Worm (Caenorhabditis elegans) whole organism, late embryonic: Measurements from ENCODE around the gene F35E8.7.

ENCODE experiments used
- C38D4.7 ChIP-seq: fragments of 200-800 bp; sonication (Bioruptor generic); optimal IDR thresholded peaks from 2 replicates; lab custom pipeline; 2018; ENCODE audit warnings: mild to moderate bottlenecking, missing genetic modification characterization, moderate library complexity, missing compliant biosample characterization
- F13H6.1 ChIP-seq: sonication (generic microtip); optimal IDR thresholded peaks from 2 replicates; lab custom pipeline; 2016; ENCODE audit warnings: missing genetic modification characterization, missing compliant biosample characterization
- K02D7.2 ChIP-seq: sonication (generic microtip); optimal IDR thresholded peaks from 2 replicates; lab custom pipeline; 2017; ENCODE audit warnings: mild to moderate bottlenecking, missing genetic modification characterization, missing compliant biosample characterization
- K09A11.1 ChIP-seq: sonication (generic microtip); optimal IDR thresholded peaks from 2 replicates; lab custom pipeline; 2017; ENCODE audit warnings: antibody characterized with exemption, mild to moderate bottlenecking, missing genetic modification characterization, missing compliant biosample characterization; ENCODE audit not compliant: insufficient read depth
- T23F11.4 ChIP-seq: fragments of 200-800 bp; sonication (Bioruptor generic); optimal IDR thresholded peaks from 2 replicates; lab custom pipeline; 2018; ENCODE audit warnings: mild to moderate bottlenecking, missing genetic modification characterization, missing compliant biosample characterization
- Y22D7AL.16 ChIP-seq: sonication (generic microtip); optimal IDR thresholded peaks from 2 replicates; lab custom pipeline; 2016; ENCODE audit warnings: missing genetic modification characterization, missing compliant biosample characterization
- ahr-1 ChIP-seq: sonication (generic microtip); optimal IDR thresholded peaks from 2 replicates; lab custom pipeline; 2016; ENCODE audit warnings: missing genetic modification characterization, missing compliant biosample characterization
- ama-1 ChIP-seq: fragments of 150-350 bp; optimal IDR thresholded peaks from 2 replicates; lab custom pipeline; 2014
- ceh-14 ChIP-seq: sonication (generic microtip); optimal IDR thresholded peaks from 2 replicates; lab custom pipeline; 2016; ENCODE audit warnings: missing genotype, missing genetic modification characterization, missing compliant biosample characterization
- ceh-18 ChIP-seq: sonication (generic microtip); optimal IDR thresholded peaks from 2 replicates; lab custom pipeline; 2016; ENCODE audit warnings: missing genetic modification characterization, missing compliant biosample characterization
- ceh-19 ChIP-seq: fragments of 200-800 bp; sonication (Bioruptor generic); optimal IDR thresholded peaks from 2 replicates; lab custom pipeline; 2018; ENCODE audit warnings: mild to moderate bottlenecking, missing genetic modification characterization, missing compliant biosample characterization
- ceh-2 ChIP-seq: sonication (generic microtip); optimal IDR thresholded peaks from 2 replicates; lab custom pipeline; 2016; ENCODE audit warnings: missing genotype, missing genetic modification characterization, missing compliant biosample characterization
- ceh-24 ChIP-seq: sonication (generic microtip); optimal IDR thresholded peaks from 2 replicates; lab custom pipeline; 2016; ENCODE audit warnings: mild to moderate bottlenecking, missing genetic modification characterization, missing compliant biosample characterization
- ceh-30 ChIP-seq: fragments of 150-350 bp; optimal IDR thresholded peaks from 2 replicates; lab custom pipeline; 2014; ENCODE audit warnings: missing biosample characterization, missing genetic modification characterization
- ceh-34 ChIP-seq: sonication (generic microtip); optimal IDR thresholded peaks from 2 replicates; lab custom pipeline; 2016; ENCODE audit warnings: mild to moderate bottlenecking, missing genetic modification characterization, missing compliant biosample characterization
- ceh-45 ChIP-seq: fragments of 200-800 bp; sonication (Bioruptor generic); IDR thresholded peaks from 2 replicates; pipeline ENCODE4 v1.3.6; 2022; ENCODE audit warnings: missing genetic modification reagents, missing genetic modification characterization, missing compliant biosample characterization
- ceh-6 ChIP-seq: fragments of 200-800 bp; sonication (Bioruptor generic); optimal IDR thresholded peaks from 2 replicates; lab custom pipeline; 2018; ENCODE audit warnings: mild to moderate bottlenecking, missing genetic modification characterization, missing compliant biosample characterization
- ceh-9 ChIP-seq: sonication (generic microtip); optimal IDR thresholded peaks from 2 replicates; lab custom pipeline; 2016; ENCODE audit warnings: mild to moderate bottlenecking, missing genetic modification characterization, inconsistent platforms, missing compliant biosample characterization
- dmd-4 ChIP-seq: sonication (generic microtip); optimal IDR thresholded peaks from 2 replicates; lab custom pipeline; 2016; ENCODE audit warnings: borderline replicate concordance, missing genetic modification characterization, missing compliant biosample characterization
- elt-4 ChIP-seq: sonication (generic microtip); optimal IDR thresholded peaks from 2 replicates; lab custom pipeline; 2016; ENCODE audit warnings: missing genetic modification characterization, missing compliant biosample characterization
- ets-4 ChIP-seq: sonication (generic microtip); optimal IDR thresholded peaks from 2 replicates; lab custom pipeline; 2016; ENCODE audit warnings: missing genetic modification characterization, missing compliant biosample characterization
- eyg-1 ChIP-seq: sonication (generic microtip); optimal IDR thresholded peaks from 2 replicates; lab custom pipeline; 2016; ENCODE audit warnings: missing genotype, missing genetic modification characterization, missing compliant biosample characterization
- fkh-6 ChIP-seq: sonication (generic microtip); optimal IDR thresholded peaks from 2 replicates; lab custom pipeline; 2016; ENCODE audit warnings: missing genetic modification characterization, missing compliant biosample characterization
- gmeb-2 ChIP-seq: sonication (generic microtip); optimal IDR thresholded peaks from 2 replicates; lab custom pipeline; 2016; ENCODE audit warnings: missing genetic modification characterization, inconsistent platforms, missing compliant biosample characterization
- hlh-15 ChIP-seq: sonication (generic microtip); optimal IDR thresholded peaks from 2 replicates; lab custom pipeline; 2016; ENCODE audit warnings: missing genetic modification characterization, missing compliant biosample characterization
- lim-6 ChIP-seq: sonication (generic microtip); optimal IDR thresholded peaks from 2 replicates; lab custom pipeline; 2016; ENCODE audit warnings: missing genetic modification characterization, missing compliant biosample characterization
- nfya-1 ChIP-seq: sonication (generic microtip); optimal IDR thresholded peaks from 2 replicates; lab custom pipeline; 2017; ENCODE audit warnings: missing genetic modification characterization, mild to moderate bottlenecking, missing compliant biosample characterization, antibody characterized with exemption, moderate library complexity
- npax-4 ChIP-seq: sonication (generic microtip); optimal IDR thresholded peaks from 2 replicates; lab custom pipeline; 2016; ENCODE audit warnings: missing genetic modification characterization, missing compliant biosample characterization
- odd-2 ChIP-seq: sonication (generic microtip); optimal IDR thresholded peaks from 2 replicates; lab custom pipeline; 2017; ENCODE audit warnings: antibody characterized with exemption, mild to moderate bottlenecking, missing genetic modification characterization, missing compliant biosample characterization
- pag-3 ChIP-seq: sonication (generic microtip); optimal IDR thresholded peaks from 2 replicates; lab custom pipeline; 2016; ENCODE audit warnings: missing compliant biosample characterization, missing genetic modification characterization, borderline replicate concordance
- pat-9 ChIP-seq: fragments of 200-800 bp; sonication (Bioruptor generic); optimal IDR thresholded peaks from 2 replicates; lab custom pipeline; 2018; ENCODE audit warnings: mild to moderate bottlenecking, missing genetic modification characterization, moderate library complexity, missing compliant biosample characterization
- pha-2 ChIP-seq: sonication (generic microtip); optimal IDR thresholded peaks from 2 replicates; lab custom pipeline; 2017; ENCODE audit warnings: mild to moderate bottlenecking, missing genetic modification characterization, missing compliant biosample characterization
- pros-1 ChIP-seq: fragments of 150-350 bp; optimal IDR thresholded peaks from 2 replicates; lab custom pipeline; 2014; ENCODE audit warnings: missing biosample characterization, missing genetic modification reagents, missing genetic modification characterization
- ref-2 ChIP-seq: sonication (generic microtip); optimal IDR thresholded peaks from 2 replicates; lab custom pipeline; 2016; ENCODE audit warnings: missing genetic modification characterization, missing compliant biosample characterization
- sdc-2 ChIP-seq: sonication (generic microtip); optimal IDR thresholded peaks from 2 replicates; lab custom pipeline; 2016; ENCODE audit warnings: missing genotype, missing genetic modification characterization, missing compliant biosample characterization
- syd-9 ChIP-seq: sonication (generic microtip); optimal IDR thresholded peaks from 2 replicates; lab custom pipeline; 2016; ENCODE audit warnings: mild to moderate bottlenecking, missing genetic modification characterization, moderate library complexity, missing compliant biosample characterization
- tbx-2 ChIP-seq: sonication (generic microtip); optimal IDR thresholded peaks from 2 replicates; lab custom pipeline; 2016; ENCODE audit warnings: missing genetic modification characterization, missing compliant biosample characterization
- unc-3 ChIP-seq, 2 experiments: fragments of 200-800 bp in 1 of 2; sonication (Bioruptor generic) in 1 of 2; sonication (generic microtip) in 1 of 2; conservative IDR thresholded peaks in 1 of 2; optimal IDR thresholded peaks in 1 of 2; 2 replicates each; pipeline versions ENCODE4 v1.3.6 to Lab custom; 2016 to 2022; ENCODE audit warnings: missing compliant biosample characterization in 2 of 2, missing genetic modification characterization in 2 of 2, missing genetic modification reagents in 1 of 2
- unc-42 ChIP-seq: sonication (generic microtip); optimal IDR thresholded peaks from 2 replicates; lab custom pipeline; 2016; ENCODE audit warnings: missing genotype, missing genetic modification characterization, missing compliant biosample characterization
- unc-55 ChIP-seq: sonication (generic microtip); optimal IDR thresholded peaks from 2 replicates; lab custom pipeline; 2017; ENCODE audit warnings: missing biosample characterization, missing genetic modification reagents, missing genetic modification characterization
- unc-86 ChIP-seq: sonication (generic microtip); optimal IDR thresholded peaks from 2 replicates; lab custom pipeline; 2016; ENCODE audit warnings: missing genetic modification characterization, missing compliant biosample characterization
- ztf-16 ChIP-seq: sonication (generic microtip); optimal IDR thresholded peaks from 2 replicates; lab custom pipeline; 2017; ENCODE audit warnings: missing genetic modification characterization, missing compliant biosample characterization

F35E8.7 gene

DNA sequence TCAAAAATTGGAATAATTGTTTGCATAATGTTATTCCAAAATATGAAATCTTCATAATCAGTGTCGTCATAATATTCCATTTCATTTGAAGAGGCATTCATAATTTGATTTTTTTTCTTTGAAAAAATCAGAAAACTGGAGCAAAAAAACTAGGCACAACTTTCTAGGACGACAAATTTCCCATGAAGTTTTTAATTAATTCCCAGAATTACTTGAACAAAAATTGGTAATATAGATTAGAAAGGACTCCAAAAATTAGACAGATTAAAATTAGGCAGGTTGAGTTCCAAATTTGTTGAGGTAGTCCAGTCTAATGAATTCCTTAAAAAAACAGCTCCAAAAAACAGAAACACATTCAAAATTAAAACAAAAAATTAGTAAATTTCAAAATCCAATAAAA lies 41.1 kb downstream of the F35E8.7 start, which contains the start of gene srw-57:
srw-57 (minus strand) TSS at position 101 of the 400 bp plus-strand sequence.
- TF ChIP-seq ceh-2 (tag; lab: Kevin White, UChicago) (no peak), Y22D7AL.16 (no peak), ceh-18 (tag; lab: Kevin White, UChicago) (no peak), nfya-1 (tag; lab: Kevin White, UChicago) (no peak), ceh-34 (tag; lab: Kevin White, UChicago) (no peak), ztf-16 (tag; lab: Kevin White, UChicago) (no peak), ama-1 (lab: Kevin White, UChicago) (no peak), hlh-15 (tag; lab: Kevin White, UChicago) (no peak), ceh-9 (tag; lab: Kevin White, UChicago) (no peak), unc-3 (GFP tag; conservative IDR thresholded peaks at IDR 0.05; lab: Robert Waterston, UW) (no peak), unc-3 (tag; optimal IDR thresholded peaks at IDR 0.05; lab: Kevin White, UChicago) (no peak), unc-55 (no peak), pros-1 (tag; lab: Kevin White, UChicago) (no peak), gmeb-2 (tag; lab: Kevin White, UChicago) (no peak), lim-6 (tag; lab: Kevin White, UChicago) (no peak), pat-9 (no peak), ceh-30 (tag; lab: Kevin White, UChicago) (no peak), ref-2 (tag; lab: Kevin White, UChicago) (no peak)

DNA sequence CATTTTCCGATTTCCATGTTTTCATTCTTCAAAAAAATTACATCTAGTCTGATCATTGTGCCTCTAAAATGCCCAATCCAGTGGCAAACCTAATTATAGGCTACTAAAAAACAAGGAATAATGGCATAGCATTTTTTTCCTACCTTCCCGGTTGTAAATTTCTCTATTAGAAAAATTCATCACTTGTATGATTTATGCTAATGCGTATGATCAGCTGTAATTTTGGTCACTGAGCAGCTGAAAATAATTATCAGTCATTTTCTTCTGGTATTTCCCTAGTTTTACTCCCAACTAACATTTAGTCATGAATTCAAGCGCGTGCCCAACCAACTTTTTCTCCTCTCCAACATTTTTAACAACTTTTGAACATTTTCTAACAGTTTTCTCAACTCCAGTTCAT lies 41.7 kb downstream of the F35E8.7 start, which contains the start of gene srh-186:
srh-186 (plus strand) TSS at position 301 of the 400 bp plus-strand sequence.
- TF ChIP-seq ceh-6 (GFP tag; lab: Kevin White, UChicago) (no peak), pag-3 (tag; lab: Kevin White, UChicago) (no peak), ceh-9 (tag; lab: Kevin White, UChicago) (no peak), ztf-16 (tag; lab: Kevin White, UChicago) (no peak)
- TF ChIP-seq, all 69 proteins: peak for 0

DNA sequence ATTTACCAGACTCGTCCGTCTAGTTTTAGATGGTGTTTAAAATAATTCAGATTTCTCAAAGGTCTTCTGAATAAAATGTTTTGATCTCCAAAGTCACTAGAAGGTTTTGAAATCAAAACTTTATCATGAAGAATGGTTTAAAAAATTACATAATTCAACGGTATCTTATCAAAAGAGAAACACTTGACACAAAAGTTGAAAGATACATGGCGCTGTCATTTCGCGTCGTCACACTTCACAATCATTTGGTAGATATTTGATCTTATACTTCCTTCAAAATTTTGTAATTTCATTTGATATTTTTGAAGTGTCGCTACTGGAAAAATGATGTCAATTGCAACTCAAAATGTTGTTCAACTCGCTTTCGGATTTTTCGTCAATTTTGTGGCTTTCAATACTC lies 43.3 kb downstream of the F35E8.7 start, which contains the start of gene F36G9.3:
F36G9.3 (plus strand) TSS at position 301 of the 400 bp plus-strand sequence.
- TF ChIP-seq lim-6 (tag; lab: Kevin White, UChicago) (no peak), odd-2 (tag; lab: Kevin White, UChicago) (no peak), K09A11.1 (tag; lab: Kevin White, UChicago) (no peak), ceh-9 (tag; lab: Kevin White, UChicago) (no peak), C38D4.7 (GFP tag; lab: Kevin White, UChicago) (no peak), T23F11.4 (no peak), ref-2 (tag; lab: Kevin White, UChicago) (no peak), unc-86 (tag; lab: Kevin White, UChicago) (no peak), Y22D7AL.16 (no peak), gmeb-2 (tag; lab: Kevin White, UChicago) (no peak), pros-1 (tag; lab: Kevin White, UChicago) (no peak), K02D7.2 (tag; lab: Kevin White, UChicago) (no peak), unc-42 (no peak), ceh-2 (tag; lab: Kevin White, UChicago) (no peak), ets-4 (tag; lab: Kevin White, UChicago) (no peak), npax-4 (tag; lab: Kevin White, UChicago) (no peak), tbx-2 (tag; lab: Kevin White, UChicago) (no peak), dmd-4 (tag; lab: Kevin White, UChicago) (no peak), pha-2 (tag; lab: Kevin White, UChicago) (no peak), ahr-1 (tag; lab: Kevin White, UChicago) (no peak)

DNA sequence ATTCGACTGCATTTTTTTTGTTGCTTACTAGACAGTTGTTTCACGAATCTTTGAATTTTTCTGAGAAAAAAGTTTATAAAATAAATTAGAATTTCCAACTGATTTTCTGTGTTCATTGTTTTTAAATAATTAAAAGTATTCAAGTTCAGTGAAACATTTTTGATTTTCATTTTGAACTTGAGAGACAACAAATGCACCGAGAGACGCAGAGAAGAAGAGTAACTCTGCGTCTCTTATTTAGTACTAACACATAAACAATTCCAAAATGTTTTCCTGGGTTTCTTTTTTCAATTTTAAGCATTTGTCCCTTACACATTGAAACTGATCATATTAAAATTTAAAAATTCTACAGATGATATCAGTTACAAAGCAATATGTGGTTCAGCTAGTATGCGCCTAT lies 45.6 kb downstream of the F35E8.7 start:
- TF ChIP-seq ceh-19 (GFP tag; lab: Kevin White, UChicago) (no peak), F13H6.1 (tag; lab: Kevin White, UChicago) (no peak), K09A11.1 (tag; lab: Kevin White, UChicago) (no peak), pha-2 (tag; lab: Kevin White, UChicago) (no peak), npax-4 (tag; lab: Kevin White, UChicago) (no peak), elt-4 (tag; lab: Kevin White, UChicago) (no peak), ref-2 (tag; lab: Kevin White, UChicago) (no peak), fkh-6 (tag; lab: Kevin White, UChicago) (no peak), eyg-1 (tag; lab: Kevin White, UChicago) (no peak), ceh-14 (tag; lab: Kevin White, UChicago) (no peak), pat-9 (no peak), ceh-45 (GFP tag; lab: Robert Waterston, UW) (no peak), unc-42 (no peak), ceh-24 (tag; lab: Kevin White, UChicago) (no peak), C38D4.7 (GFP tag; lab: Kevin White, UChicago) (no peak), nfya-1 (tag; lab: Kevin White, UChicago) (no peak), ztf-16 (tag; lab: Kevin White, UChicago) (no peak), sdc-2 (tag; lab: Kevin White, UChicago) (no peak), syd-9 (tag; lab: Kevin White, UChicago) (no peak)
